Fruit fly (Drosophila melanogaster): Measurements from ENCODE around the gene CG12947.
A peak's percentile ranks its signal among the peaks of the same experiment; 100 is the strongest.

Gene CG12947

DNA sequence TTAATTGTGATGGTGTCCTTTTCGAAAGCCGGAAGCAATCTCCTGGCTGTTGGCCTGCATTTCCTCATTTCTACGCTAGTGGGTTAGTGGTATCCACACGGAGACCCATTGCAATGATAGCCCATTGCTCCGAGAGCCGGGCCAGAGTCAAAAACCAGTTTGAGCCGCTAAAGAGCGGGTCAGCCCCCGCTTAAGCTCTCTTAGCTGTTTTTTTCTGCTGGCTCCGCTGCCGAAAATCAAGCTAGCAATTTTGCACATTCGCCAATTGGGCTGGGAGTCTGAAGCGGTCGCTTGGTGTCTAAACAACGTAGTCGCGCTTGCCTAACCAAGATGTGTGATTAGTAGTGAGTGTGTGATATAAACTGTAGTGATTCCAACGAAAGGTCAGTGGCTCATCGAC is at the start of gene CG12947:
Gene CG12947, plus strand, starts transcription at position 301 of the 400 bp plus-strand sequence.
- TF ChIP-seq CG1620 (GFP tag; optimal IDR thresholded peaks at IDR 0.05), result no peak
- TF ChIP-seq Crg-1 (GFP tag; optimal IDR thresholded peaks at IDR 0.05), result no peak
- TF ChIP-seq CG12768 (GFP tag; optimal IDR thresholded peaks at IDR 0.05), result no peak
- TF ChIP-seq cnc (optimal IDR thresholded peaks at IDR 0.05), result no peak
- no peak for TF ChIP-seq Mnt (GFP tag; optimal IDR thresholded peaks at IDR 0.05)
- TF ChIP-seq Hr96 (GFP tag; optimal IDR thresholded peaks at IDR 0.05), result no peak
- TF ChIP-seq ovo (GFP tag; optimal IDR thresholded peaks at IDR 0.05), result no peak
- TF ChIP-seq tj (GFP tag; optimal IDR thresholded peaks at IDR 0.05), result no peak
- TF ChIP-seq kay (GFP tag; ENCODE audit: borderline replicate concordance), result no peak
- no peak for TF ChIP-seq CG33017 (tag; optimal IDR thresholded peaks at IDR 0.05)
- no peak for TF ChIP-seq CG14711 (tag; optimal IDR thresholded peaks at IDR 0.05)
- TF ChIP-seq CG11617 (GFP tag; optimal IDR thresholded peaks at IDR 0.05), result no peak
- no peak for TF ChIP-seq CG5204 (GFP tag; optimal IDR thresholded peaks at IDR 0.05)
- TF ChIP-seq bab1 (GFP tag; optimal IDR thresholded peaks at IDR 0.05), result no peak
- no peak for TF ChIP-seq cic (GFP tag; optimal IDR thresholded peaks at IDR 0.05)
- TF ChIP-seq pad (GFP tag; optimal IDR thresholded peaks at IDR 0.05), result no peak

DNA sequence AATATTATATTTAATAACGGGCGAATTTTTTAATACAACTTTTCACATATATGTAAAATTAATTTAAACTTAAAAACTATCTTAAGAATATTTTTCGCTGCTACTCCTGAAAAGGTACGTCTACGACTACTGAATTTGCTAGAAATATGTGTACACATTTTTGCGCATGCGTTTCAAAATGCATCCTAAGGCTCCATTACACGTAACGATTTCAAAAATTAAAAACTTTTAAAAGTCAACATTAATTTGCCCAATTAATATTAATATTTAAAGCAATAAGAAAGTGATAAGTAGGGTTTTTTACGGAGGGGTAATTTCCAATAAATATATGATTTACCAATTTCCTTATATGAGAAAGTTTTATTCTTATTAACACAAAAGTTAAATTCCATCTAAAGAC is 49.1 kb upstream of the CG12947 start, which contains the start of gene FoxP:
Gene FoxP, minus strand, starts transcription at position 89 of the 400 bp plus-strand sequence.
- TF ChIP-seq CG5204 (GFP tag; optimal IDR thresholded peaks at IDR 0.05), result no peak
- TF ChIP-seq kay (GFP tag; ENCODE audit: borderline replicate concordance), result peak; percentile 29

DNA sequence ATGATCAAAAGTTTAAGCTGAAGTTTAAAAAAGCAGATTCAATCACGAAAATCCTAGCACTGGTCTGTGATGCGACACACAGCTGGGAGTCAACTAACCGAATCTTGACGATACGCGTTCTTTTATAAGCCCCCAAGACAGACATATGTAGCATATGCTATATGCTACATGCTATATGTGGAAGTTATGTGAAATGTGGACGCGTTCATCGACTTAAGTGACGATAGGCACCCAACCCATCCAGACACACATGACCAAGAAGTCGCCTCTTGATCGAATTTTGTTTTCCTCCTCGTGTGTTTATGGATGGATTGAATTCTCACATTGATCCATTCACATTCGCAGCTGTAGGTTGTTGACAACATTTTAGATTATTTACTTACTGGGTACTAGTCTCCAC is 46.7 kb upstream of the CG12947 start, which contains the start of gene alphaTub85E:
Gene alphaTub85E, minus strand, starts transcription at position 101 of the 400 bp plus-strand sequence.
- TF ChIP-seq cnc (optimal IDR thresholded peaks at IDR 0.05), result no peak
- TF ChIP-seq CG7101 (tag; optimal IDR thresholded peaks at IDR 0.05), result no peak
- TF ChIP-seq CG7045 (GFP tag; optimal IDR thresholded peaks at IDR 0.05), result no peak
- TF ChIP-seq Mnt (GFP tag; optimal IDR thresholded peaks at IDR 0.05), result no peak
- no peak for TF ChIP-seq toe (GFP tag; optimal IDR thresholded peaks at IDR 0.05)
- no peak for TF ChIP-seq CG33017 (tag; optimal IDR thresholded peaks at IDR 0.05)
- TF ChIP-seq Crg-1 (GFP tag; optimal IDR thresholded peaks at IDR 0.05), result no peak
- TF ChIP-seq CG12768 (GFP tag; optimal IDR thresholded peaks at IDR 0.05), result no peak
- no peak for TF ChIP-seq pad (GFP tag; optimal IDR thresholded peaks at IDR 0.05)
- TF ChIP-seq tj (GFP tag; optimal IDR thresholded peaks at IDR 0.05), result no peak
- TF ChIP-seq Clk (GFP tag; optimal IDR thresholded peaks at IDR 0.05), result no peak
- TF ChIP-seq CG5204 (GFP tag; optimal IDR thresholded peaks at IDR 0.05), result no peak
- TF ChIP-seq CG11617 (GFP tag; optimal IDR thresholded peaks at IDR 0.05), result no peak

DNA sequence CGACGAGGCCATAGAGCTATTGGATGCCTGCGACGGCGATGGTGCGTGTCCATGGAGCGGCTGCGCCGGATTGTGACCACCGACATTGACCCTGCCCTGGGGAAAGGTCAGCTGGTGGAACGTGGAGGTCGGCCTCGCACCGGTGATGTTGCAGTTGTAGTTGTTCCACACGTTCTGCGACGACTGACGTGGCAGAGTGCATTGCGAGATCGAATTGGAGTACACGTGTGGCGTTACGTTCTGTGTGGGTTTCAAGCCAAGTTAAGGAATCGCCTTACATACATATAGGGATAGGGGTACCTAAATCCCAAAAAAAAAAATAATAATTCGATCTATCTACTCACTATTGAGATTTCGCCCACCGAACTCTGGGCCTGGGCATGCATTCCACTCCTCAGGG is 44.7 kb upstream of the CG12947 start:
- TF ChIP-seq pad (GFP tag; optimal IDR thresholded peaks at IDR 0.05), result no peak
- no peak for TF ChIP-seq cnc (optimal IDR thresholded peaks at IDR 0.05)
- no peak for TF ChIP-seq toe (GFP tag; optimal IDR thresholded peaks at IDR 0.05)
- no peak for TF ChIP-seq bab1 (GFP tag; optimal IDR thresholded peaks at IDR 0.05)
- TF ChIP-seq CG7101 (tag; optimal IDR thresholded peaks at IDR 0.05), result no peak
- TF ChIP-seq Hr96 (GFP tag; optimal IDR thresholded peaks at IDR 0.05), result no peak
- TF ChIP-seq Clk (GFP tag; optimal IDR thresholded peaks at IDR 0.05), result no peak
- no peak for TF ChIP-seq kay (GFP tag; ENCODE audit: borderline replicate concordance)
- TF ChIP-seq Crg-1 (GFP tag; optimal IDR thresholded peaks at IDR 0.05), result no peak
- TF ChIP-seq CG33017 (tag; optimal IDR thresholded peaks at IDR 0.05), result no peak
- no peak for TF ChIP-seq CG7045 (GFP tag; optimal IDR thresholded peaks at IDR 0.05)
- TF ChIP-seq tj (GFP tag; optimal IDR thresholded peaks at IDR 0.05), result no peak
- TF ChIP-seq CG1620 (GFP tag; optimal IDR thresholded peaks at IDR 0.05), result no peak
- no peak for TF ChIP-seq cic (GFP tag; optimal IDR thresholded peaks at IDR 0.05)
- no peak for TF ChIP-seq CG14711 (tag; optimal IDR thresholded peaks at IDR 0.05)
- no peak for TF ChIP-seq CG5204 (GFP tag; optimal IDR thresholded peaks at IDR 0.05)
- TF ChIP-seq Mnt (GFP tag; optimal IDR thresholded peaks at IDR 0.05), result no peak
- no peak for TF ChIP-seq CG12768 (GFP tag; optimal IDR thresholded peaks at IDR 0.05)

DNA sequence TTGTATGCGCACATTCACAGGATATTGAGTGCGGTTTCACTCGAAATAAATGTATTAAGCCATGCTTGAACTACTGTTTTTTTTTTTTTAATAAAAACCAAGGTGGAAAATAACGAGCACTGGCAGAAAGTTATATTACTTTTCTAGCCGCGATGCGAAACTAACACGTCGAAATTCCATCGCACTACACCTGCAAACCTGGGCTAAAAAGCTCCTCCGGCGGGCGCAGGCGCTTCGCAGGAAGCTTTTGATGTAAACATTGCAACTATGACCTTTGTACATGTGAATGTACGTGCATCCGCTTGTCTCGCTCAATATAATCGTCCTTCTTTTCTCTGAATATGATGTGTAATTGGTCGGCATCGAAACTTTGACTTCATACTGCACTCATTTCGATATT is 40.1 kb upstream of the CG12947 start, which contains the start of gene side-VII:
Gene side-VII, minus strand, starts transcription at position 187 of the 400 bp plus-strand sequence.
- TF ChIP-seq kay (GFP tag; ENCODE audit: borderline replicate concordance), result peak; percentile 27
- TF ChIP-seq Crg-1 (GFP tag; optimal IDR thresholded peaks at IDR 0.05), result no peak
- TF ChIP-seq CG12768 (GFP tag; optimal IDR thresholded peaks at IDR 0.05), result no peak
- TF ChIP-seq CG7101 (tag; optimal IDR thresholded peaks at IDR 0.05), result no peak

DNA sequence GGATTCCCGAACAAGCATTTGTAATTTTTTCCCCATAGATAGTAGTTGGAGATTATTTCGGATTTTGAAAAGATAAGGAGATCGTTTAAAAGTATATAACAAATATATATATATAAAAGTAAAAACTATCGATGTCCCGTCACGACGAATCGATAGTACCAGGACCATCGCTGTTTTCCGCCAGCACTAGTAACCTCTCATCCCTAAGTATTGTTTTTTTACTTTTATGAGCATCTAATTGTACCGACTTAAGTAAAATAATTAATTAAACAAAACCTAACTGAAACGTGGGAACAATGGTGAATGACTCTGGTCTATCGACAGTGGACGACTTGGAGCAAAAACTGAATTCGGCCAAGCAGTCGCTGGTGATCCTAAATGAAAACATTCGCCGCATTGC is 39.2 kb upstream of the CG12947 start, which contains the start of gene Pnn:
Gene Pnn, plus strand, starts transcription at position 187 of the 400 bp plus-strand sequence.
- TF ChIP-seq CG7101 (tag; optimal IDR thresholded peaks at IDR 0.05) (peak; percentile 2), cic (GFP tag; optimal IDR thresholded peaks at IDR 0.05) (no peak), CG11617 (GFP tag; optimal IDR thresholded peaks at IDR 0.05) (peak; percentile 10), CG14711 (tag; optimal IDR thresholded peaks at IDR 0.05) (no peak), Hr96 (GFP tag; optimal IDR thresholded peaks at IDR 0.05) (no peak), Clk (GFP tag; optimal IDR thresholded peaks at IDR 0.05) (no peak), CG5204 (GFP tag; optimal IDR thresholded peaks at IDR 0.05) (no peak), CG1620 (GFP tag; optimal IDR thresholded peaks at IDR 0.05) (no peak), cnc (optimal IDR thresholded peaks at IDR 0.05) (no peak), kay (GFP tag; ENCODE audit: borderline replicate concordance) (peak; percentile 58), CG12768 (GFP tag; optimal IDR thresholded peaks at IDR 0.05) (no peak), CG7045 (GFP tag; optimal IDR thresholded peaks at IDR 0.05) (no peak), Mnt (GFP tag; optimal IDR thresholded peaks at IDR 0.05) (peak; percentile 12)

DNA sequence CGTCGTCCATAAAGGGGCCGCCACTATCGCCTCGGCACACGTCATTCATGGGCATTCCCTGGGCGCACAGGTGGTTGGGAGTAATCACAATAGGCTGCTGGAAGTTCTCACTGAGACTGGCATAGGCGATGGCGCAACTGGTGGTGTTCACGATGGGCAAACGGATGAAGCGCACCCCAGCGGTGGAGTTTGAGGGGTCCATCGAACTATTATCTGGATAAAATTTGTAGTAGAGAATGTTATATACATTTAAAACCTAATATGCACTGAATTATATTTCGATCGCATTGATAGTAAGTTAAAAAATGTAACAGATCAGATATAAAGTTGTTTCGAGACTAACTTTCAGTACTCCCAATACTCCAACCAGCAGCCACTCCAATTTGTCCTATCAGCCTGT is 36.6 kb upstream of the CG12947 start, which contains the start of gene CG31415:
Gene CG31415, plus strand, starts transcription at position 301 of the 400 bp plus-strand sequence.
- TF ChIP-seq CG7045 (GFP tag; optimal IDR thresholded peaks at IDR 0.05), result no peak
- no peak for TF ChIP-seq cic (GFP tag; optimal IDR thresholded peaks at IDR 0.05)
- TF ChIP-seq CG12768 (GFP tag; optimal IDR thresholded peaks at IDR 0.05), result no peak
- no peak for TF ChIP-seq CG1620 (GFP tag; optimal IDR thresholded peaks at IDR 0.05)
- no peak for TF ChIP-seq tj (GFP tag; optimal IDR thresholded peaks at IDR 0.05)
- TF ChIP-seq cnc (optimal IDR thresholded peaks at IDR 0.05), result no peak
- no peak for TF ChIP-seq Crg-1 (GFP tag; optimal IDR thresholded peaks at IDR 0.05)
- no peak for TF ChIP-seq CG7101 (tag; optimal IDR thresholded peaks at IDR 0.05)
- TF ChIP-seq kay (GFP tag; ENCODE audit: borderline replicate concordance), result no peak

Measured in whole organism, adult.